Fruit fly (Drosophila melanogaster): ENCODE data around the gene RpLP1.
A peak's percentile ranks its signal among the peaks of the same experiment; 100 is the strongest.

RpLP1 gene

DNA sequence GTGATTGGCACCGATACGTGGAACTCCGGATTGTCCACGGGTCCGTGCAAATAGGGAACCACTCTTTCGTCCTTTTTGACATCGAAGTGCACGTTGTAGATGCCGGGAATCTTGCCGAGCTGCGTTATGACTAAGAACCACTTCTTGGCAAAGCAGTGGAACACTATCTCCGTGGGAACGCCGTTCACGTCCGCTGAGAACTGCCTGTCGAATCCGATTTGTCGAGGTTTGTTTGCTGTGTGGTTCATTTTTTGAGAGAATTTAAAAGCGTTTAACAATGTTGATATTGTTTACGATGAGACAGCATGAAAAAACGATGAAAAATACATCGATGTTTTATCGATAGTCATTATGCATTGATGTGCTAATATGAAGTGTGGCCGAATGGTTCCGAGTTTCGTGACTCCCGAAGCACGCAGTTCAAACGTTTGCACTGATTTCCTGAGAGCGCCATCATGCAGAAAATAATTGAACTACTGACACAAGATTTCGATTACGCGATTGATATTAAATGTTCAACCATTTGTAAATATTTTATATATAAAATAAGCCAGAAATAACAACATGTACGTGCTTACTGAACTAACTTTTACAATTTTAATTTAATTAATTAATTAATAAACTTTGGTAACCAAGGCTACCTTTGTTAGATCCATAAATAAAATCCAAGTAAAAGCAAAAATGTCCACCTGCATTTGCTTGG lies 1.5 kb downstream of the RpLP1 start, which contains the start of the genes CG11885 and CG13692:
Gene CG11885 (minus strand): TSS at position 332 of the 703 bp plus-strand sequence.
Gene CG13692 (plus strand): TSS at position 653 of the 703 bp plus-strand sequence.
- peak; percentile 51 for TF ChIP-seq CG17801 (GFP tag; optimal IDR thresholded peaks at IDR 0.05; ENCODE audit: partially characterized antibody)

DNA sequence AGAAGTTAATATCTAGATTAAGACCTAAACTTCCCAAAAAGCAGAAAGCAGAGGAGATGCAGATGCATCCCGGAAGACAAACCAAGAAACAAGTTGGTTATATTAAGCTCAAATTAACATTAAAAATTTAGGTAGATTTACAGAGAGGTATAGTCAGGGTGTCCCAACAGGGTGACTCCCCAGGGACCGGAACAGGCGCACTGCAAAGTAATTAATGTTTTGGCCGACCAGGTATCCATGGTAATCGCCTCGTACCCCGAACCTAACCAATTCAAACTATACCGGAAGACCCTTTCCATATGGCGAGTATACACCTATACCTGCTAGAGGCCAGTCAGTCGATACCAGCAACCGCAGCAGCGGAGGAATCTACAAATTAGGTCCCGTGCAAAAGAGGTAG lies 2.8 kb downstream of the RpLP1 start, which contains the start of gene BBS8:
Gene BBS8 (plus strand): TSS at position 301 of the 400 bp plus-strand sequence.
- no peak for TF ChIP-seq CG17801 (GFP tag; optimal IDR thresholded peaks at IDR 0.05; ENCODE audit: partially characterized antibody)

DNA sequence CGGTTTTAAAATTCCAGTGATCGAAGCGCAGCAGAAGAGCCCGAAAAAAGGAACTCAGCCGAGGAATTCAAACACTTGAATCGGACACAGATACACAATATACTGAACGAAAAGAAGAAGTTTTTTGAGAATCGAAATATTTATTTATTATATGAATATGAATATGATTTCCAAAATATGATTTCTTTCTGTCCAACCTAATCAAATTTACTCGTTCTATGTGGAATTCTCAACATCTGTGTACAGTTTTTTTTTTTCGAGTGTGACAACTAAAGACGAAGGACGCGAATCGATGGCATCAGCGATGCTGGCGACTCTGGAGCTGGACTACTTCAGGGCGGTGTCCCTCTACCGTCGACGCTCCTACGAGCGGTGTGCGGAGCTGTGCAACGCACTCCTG lies 3.4 kb downstream of the RpLP1 start:
- TF ChIP-seq CG17801 (GFP tag; optimal IDR thresholded peaks at IDR 0.05; ENCODE audit: partially characterized antibody) = no peak

DNA sequence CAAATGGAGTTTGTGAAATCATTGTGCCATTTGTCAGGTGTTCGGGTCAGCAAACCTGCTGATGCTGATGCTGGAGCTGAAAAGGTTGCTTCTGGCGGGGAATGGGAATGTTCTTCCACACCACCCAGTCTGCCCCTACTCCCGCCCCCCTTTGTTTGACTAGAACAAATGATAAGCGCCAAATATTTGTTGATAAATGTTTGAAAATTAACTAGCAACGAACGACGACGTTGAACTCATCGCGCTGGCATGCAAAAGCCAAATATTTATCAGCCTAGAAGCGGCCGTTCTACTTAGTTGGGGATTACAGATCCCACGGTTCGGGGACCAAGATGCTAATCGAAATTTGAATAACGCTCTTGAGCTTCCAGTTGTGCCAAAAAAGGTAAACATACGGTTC lies 5.7 kb downstream of the RpLP1 start:
- TF ChIP-seq CG17801 (GFP tag; optimal IDR thresholded peaks at IDR 0.05; ENCODE audit: partially characterized antibody) = no peak

DNA sequence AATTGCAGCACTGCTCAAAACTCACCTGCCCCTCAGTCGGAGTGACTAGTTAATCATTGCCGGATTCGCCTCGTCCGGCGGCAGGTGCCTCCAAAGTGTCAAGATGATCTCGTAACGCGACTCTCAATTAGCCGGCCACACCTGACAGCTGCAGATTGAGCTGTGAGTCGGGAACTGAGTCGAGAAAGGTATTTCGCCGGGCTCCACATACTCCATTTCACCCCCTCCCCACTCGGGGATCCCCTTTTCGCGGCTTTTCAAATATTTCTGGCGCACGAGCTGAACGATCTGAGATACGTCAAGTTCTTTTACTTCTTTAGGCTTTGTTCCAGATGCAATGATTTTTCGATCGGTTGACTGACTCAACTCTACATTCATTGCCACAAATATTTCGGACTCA lies 6.7 kb downstream of the RpLP1 start:
- no peak for TF ChIP-seq CG17801 (GFP tag; optimal IDR thresholded peaks at IDR 0.05; ENCODE audit: partially characterized antibody)

DNA sequence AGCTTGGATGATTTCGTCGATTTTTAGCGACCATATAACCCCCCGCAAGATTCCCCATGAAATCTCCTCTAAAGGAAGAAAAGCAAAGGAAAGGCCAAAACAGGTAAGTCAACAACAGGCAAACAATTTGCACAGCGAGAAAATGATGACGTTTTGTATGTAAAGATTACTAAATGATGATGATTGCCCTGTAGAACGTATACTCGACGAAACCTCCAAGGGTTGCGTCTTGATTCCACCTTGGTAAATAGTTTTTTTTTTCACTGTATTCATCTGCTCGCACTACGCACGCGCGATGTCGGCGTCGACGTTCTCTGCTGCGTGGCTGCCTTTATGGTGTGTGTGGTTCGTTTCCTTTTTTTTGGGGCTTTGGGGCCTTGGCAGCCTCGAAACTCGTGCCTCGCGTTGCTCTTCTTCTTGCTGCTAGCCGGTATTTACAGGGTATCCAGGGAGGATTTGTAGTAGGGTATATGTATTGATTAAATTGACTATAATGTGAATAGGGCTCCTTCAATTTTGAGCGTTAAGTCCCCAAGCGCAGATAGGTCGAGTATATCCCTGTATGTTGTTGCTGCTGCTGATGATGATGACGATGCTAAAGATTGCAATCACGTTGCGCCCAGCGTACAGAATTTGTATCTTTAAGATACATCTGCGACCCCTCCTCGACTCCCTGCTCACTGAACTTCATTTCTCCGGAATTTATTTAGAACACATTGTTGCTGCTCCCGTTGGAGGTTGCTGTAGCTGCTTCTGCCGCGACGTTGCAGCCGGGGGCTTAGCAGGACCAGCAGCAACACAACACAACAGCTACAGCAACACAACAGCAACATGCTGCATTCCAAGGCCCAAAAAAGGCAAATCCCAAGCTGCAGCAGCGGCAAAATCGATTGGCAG lies 7.8 kb downstream of the RpLP1 start:
- no peak for TF ChIP-seq CG17801 (GFP tag; optimal IDR thresholded peaks at IDR 0.05; ENCODE audit: partially characterized antibody)

DNA sequence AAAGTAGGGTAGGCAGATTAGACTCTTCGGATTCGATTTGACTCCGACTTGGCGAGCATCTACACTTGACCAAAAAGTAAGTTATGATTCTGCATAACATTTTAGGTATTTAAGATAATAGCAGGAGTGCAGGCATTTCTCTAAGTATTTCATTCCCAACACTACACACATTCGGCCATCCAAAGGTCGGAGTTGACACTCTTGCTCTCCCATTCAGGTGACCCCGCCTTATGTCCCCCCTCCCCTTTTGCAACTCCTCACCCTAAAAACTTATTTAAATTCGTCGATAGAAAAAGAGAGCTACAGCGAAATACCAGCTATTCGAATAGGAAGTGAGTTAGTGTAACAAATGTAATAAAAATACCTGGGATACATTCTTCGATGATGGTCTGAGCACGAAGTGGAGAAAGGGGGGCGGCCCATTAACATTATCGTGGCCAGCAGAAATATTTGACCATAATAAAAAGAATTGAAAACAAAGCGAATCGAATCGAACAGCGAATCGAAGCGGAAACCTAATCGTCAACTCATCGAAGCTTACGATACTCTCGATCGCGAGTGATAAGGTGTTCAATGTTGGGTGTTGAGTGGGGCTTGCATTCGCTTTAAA lies 8.7 kb downstream of the RpLP1 start:
- no peak for TF ChIP-seq CG17801 (GFP tag; optimal IDR thresholded peaks at IDR 0.05; ENCODE audit: partially characterized antibody)

DNA sequence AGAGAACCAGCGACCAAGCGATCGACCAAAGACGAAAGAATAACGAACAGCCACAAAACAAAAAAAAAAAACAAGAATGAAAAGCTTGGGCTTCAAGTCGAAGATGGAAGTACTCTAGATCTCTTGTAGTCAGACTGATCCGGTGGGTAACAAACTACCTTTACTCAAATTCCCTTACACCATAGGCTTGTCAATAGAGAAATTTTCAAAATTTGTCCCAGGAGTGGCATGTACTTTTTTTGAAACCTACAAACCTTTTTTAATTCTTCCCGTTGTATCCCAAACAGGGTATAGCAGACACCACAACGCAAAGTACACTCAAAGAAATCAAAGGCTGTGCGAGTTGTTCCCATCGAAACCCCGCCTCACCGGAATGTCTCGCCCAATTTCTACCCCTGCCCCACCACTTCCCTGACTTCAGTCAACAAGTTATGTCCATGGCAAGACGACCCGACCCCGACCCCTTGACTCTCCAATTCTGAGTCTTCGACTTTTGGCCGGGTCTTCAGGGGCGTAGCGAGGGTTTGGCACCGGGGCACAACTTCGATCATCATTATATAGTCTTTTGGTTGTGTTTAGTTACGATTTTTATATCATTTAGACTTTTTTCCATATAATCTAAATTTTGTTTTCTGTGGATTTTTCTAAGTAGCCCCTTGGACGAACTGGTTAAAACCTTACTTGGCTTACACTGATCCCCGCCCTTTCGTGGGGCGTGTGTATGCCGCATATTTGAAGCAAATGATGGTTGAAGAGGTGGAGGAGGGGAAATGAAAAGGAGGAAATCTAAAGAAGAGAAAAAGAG lies 10.1 kb downstream of the RpLP1 start:
- no peak for TF ChIP-seq CG17801 (GFP tag; optimal IDR thresholded peaks at IDR 0.05; ENCODE audit: partially characterized antibody)

DNA sequence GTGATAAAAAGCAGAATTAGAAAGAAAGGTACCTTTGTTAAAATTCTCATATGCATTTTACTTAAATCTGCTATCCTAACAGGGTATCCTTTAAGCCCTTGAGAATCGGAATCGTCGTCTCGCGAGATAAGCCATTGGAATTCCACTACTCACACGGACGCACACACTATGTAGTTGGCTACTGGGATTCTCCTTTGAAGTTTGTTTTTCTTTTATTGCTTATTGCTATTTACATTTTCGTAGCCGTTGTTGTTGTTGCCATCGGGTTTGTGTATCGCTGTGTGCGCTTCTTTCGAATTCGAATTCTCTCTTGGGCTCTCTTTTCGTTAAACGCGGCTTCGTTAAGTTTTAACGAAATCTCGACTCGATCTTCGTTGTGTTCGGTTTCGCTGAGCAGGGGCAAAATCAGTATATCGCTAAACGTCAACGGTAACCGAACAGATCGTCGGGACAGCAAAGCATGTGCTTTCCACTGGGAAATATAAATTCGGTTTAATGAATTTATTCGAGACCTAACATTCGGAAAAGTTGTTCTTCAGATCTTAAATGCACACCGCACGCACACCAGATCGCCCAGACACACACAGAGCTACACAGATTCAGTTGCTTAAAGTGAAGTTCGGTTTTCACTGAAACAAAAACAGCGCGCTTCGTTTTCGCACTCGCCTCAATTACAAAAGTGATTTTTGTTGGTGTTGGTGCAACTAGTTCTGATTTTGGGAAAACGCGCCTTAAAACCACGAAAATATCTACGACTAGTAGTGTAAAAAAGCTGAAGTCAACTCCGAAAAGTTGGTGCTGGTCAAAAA lies 11.3 kb downstream of the RpLP1 start, which contains the start of gene ex:
Gene ex (plus strand): TSS at position 408 of the 809 bp plus-strand sequence.
- peak; percentile 81 for TF ChIP-seq CG17801 (GFP tag; optimal IDR thresholded peaks at IDR 0.05; ENCODE audit: partially characterized antibody)

DNA sequence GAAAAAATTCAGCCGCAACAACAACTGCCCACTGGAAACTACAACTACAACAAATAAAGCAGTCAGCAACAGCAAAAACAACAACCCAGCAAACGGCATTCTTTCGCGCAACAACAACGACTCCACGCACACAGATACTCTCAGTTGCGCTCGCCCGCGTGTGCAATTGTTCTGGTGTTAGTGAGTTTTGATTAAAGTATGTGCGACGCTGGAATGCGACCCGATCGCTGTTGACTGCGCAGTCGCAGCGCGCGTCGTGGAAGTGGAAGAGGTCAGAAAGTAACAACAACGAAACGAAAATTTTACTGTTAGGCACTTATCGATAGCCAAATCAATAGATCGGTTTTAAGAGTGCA lies 11.9 kb downstream of the RpLP1 start:
- TF ChIP-seq CG17801 (GFP tag; optimal IDR thresholded peaks at IDR 0.05; ENCODE audit: partially characterized antibody) = no peak

DNA sequence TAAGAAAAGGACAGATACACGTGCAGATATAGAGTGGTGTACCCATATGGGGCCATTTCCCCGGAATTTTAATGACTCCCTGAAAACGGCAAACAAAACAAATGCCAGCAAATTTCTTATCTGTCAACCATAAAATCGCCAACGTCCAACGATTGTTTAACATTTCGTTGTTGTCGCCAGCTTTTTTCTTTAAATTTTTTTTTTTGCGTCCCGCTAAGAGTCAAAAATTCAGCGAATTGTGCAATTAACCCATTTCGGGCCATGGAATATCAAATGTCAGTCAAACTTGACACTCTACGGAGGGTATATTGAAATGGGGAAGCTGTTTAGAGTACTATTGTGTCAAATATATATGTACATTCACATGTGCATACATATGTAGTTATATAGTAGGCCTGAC lies 12.4 kb downstream of the RpLP1 start:
- TF ChIP-seq CG17801 (GFP tag; optimal IDR thresholded peaks at IDR 0.05; ENCODE audit: partially characterized antibody) = peak; percentile 4

DNA sequence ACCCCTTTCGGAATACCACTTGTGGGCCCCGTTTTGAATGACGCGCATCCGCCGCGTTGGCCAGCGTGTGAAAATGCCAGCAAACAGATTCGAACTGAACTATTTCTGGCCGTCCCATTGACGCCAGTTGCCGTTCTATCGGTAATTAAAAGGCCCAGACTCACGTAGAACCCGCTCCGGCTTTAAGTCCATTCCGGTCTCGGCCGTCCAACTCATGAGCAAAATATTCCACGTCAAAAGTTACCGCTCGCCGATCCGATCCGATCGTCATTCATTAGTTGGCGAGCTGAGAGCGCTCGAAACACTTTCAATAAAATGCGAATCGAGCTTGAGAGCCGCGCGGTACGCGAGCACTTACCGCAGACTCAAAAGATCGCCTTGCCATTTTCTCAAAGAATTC lies 14.7 kb downstream of the RpLP1 start:
- TF ChIP-seq CG17801 (GFP tag; optimal IDR thresholded peaks at IDR 0.05; ENCODE audit: partially characterized antibody) = no peak

DNA sequence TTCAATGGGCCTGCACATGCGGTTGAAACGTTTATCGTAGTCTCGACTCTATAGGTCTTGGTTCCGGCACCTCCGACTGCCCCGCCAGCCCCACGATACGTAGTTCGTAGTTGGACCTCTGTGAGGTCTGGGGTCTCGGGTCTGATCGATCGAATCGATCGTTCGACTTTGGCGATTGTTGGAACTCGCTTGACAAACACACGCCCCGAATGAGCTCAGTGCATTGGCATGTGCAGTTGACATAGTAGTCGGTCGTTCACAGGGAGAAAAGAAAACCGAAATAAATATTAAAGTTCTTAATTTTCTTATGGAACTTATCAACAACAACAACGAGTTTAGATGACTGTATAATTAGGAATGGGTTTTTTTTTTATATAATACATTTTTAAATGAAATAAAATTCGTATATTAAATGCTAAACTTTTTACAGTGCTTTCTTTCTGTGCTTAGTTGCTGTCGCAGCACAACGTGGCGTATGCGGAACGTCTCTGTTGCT lies 15.6 kb downstream of the RpLP1 start:
- peak; percentile 81 for TF ChIP-seq CG17801 (GFP tag; optimal IDR thresholded peaks at IDR 0.05; ENCODE audit: partially characterized antibody)

DNA sequence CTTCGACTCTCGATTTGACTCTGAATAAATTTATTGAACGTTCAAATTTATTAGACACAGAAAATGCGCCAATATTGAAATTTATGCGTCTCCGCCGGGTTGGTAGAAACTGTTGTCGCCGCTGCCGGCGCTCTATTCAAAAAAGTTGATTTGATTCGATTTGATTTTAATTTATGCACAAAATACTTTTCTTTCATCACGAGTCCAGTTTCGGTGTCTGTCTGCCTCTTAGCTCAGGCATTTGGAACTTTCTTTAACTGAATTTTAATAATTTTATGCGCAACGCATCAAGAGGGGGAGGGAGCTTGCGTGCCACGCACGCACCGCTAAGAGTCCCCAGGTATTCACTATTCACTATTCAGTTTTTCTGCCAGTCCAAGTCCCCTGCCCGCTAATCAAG lies 17.7 kb downstream of the RpLP1 start:
- TF ChIP-seq CG17801 (GFP tag; optimal IDR thresholded peaks at IDR 0.05; ENCODE audit: partially characterized antibody) = no peak
